Worm (Caenorhabditis elegans) whole organism, L4 larva: ENCODE results near the gene R07H5.16.
"Not testable (repeated sequence)": the region's sequence is repeated elsewhere in the genome, so short reads cannot be mapped to it uniquely, and the experiment has no call there.

Source experiments
- D1046.2 ChIP-seq: fragments of 200-800 bp; sonication (Bioruptor generic); IDR thresholded peaks from 2 replicates; pipeline ENCODE4 v1.3.6; 2022; ENCODE audit warnings: missing genetic modification characterization, missing compliant biosample characterization
- F26F4.8 ChIP-seq: fragments of 200-800 bp; sonication (Bioruptor generic); conservative IDR thresholded peaks from 2 replicates; pipeline ENCODE4 v1.3.6; 2022; ENCODE audit warnings: missing genetic modification characterization, missing compliant biosample characterization
- F44E2.7 ChIP-seq: fragments of 200-800 bp; sonication (Bioruptor generic); IDR thresholded peaks from 2 replicates; pipeline ENCODE4 v2.1.2; 2022; ENCODE audit warnings: missing genetic modification characterization, missing compliant biosample characterization
- T26A8.4 ChIP-seq: fragments of 200-800 bp; sonication (Bioruptor generic); IDR thresholded peaks from 2 replicates; pipeline ENCODE4 v1.3.6; 2022; ENCODE audit warnings: missing genetic modification characterization, missing compliant biosample characterization
- Y48G9A.11 ChIP-seq: fragments of 200-800 bp; sonication (Bioruptor generic); IDR thresholded peaks from 2 replicates; pipeline ENCODE4 v1.3.6; 2022; ENCODE audit warnings: missing genetic modification reagents, missing genetic modification characterization, missing compliant biosample characterization
- ZK337.2 ChIP-seq: fragments of 200-800 bp; sonication (Bioruptor generic); IDR thresholded peaks from 2 replicates; pipeline ENCODE4 v1.3.6; 2022; ENCODE audit warnings: missing genetic modification reagents, missing genetic modification characterization, missing compliant biosample characterization
- ceh-44 ChIP-seq: fragments of 200-800 bp; sonication (Bioruptor generic); IDR thresholded peaks from 2 replicates; pipeline ENCODE4 v1.3.6; 2022; ENCODE audit warnings: missing genetic modification reagents, missing genetic modification characterization, missing compliant biosample characterization
- ceh-62 ChIP-seq: sonication (generic microtip); optimal IDR thresholded peaks from 2 replicates; lab custom pipeline; 2017; ENCODE audit warnings: missing biosample characterization, missing genetic modification characterization
- ctbp-1 ChIP-seq: fragments of 200-800 bp; sonication (Bioruptor generic); IDR thresholded peaks from 2 replicates; pipeline ENCODE4 v1.3.6; 2022; ENCODE audit warnings: missing genetic modification reagents, missing genetic modification characterization, missing compliant biosample characterization
- dmd-6 ChIP-seq: fragments of 200-800 bp; sonication (Bioruptor generic); IDR thresholded peaks from 2 replicates; pipeline ENCODE4 v1.3.6; 2022; ENCODE audit warnings: missing genetic modification reagents, missing genetic modification characterization, missing compliant biosample characterization
- dmd-8 ChIP-seq: fragments of 200-800 bp; sonication (Bioruptor generic); IDR thresholded peaks from 2 replicates; pipeline ENCODE4 v1.3.6; 2022; ENCODE audit warnings: missing genetic modification characterization, missing compliant biosample characterization
- dmd-9 ChIP-seq: fragments of 200-800 bp; sonication (Bioruptor generic); IDR thresholded peaks from 2 replicates; pipeline ENCODE4 v1.3.6; 2022; ENCODE audit warnings: missing genetic modification reagents, missing genetic modification characterization, missing compliant biosample characterization
- duxl-1 ChIP-seq: sonication (generic microtip); optimal IDR thresholded peaks from 2 replicates; lab custom pipeline; 2016; ENCODE audit warnings: mild to moderate bottlenecking, missing genetic modification characterization, moderate library complexity, missing compliant biosample characterization; ENCODE audit not compliant: poor library complexity
- hmg-1.1 ChIP-seq: fragments of 200-800 bp; sonication (Bioruptor generic); IDR thresholded peaks from 2 replicates; pipeline ENCODE4 v1.3.6; 2022; ENCODE audit warnings: missing genetic modification reagents, missing genetic modification characterization, missing compliant biosample characterization
- lin-1 ChIP-seq: fragments of 200-800 bp; sonication (Bioruptor generic); IDR thresholded peaks from 2 replicates; pipeline ENCODE4 v1.3.6; 2022; ENCODE audit warnings: missing genetic modification reagents, missing genetic modification characterization, missing compliant biosample characterization
- lin-13 ChIP-seq: fragments of 150-350 bp; optimal IDR thresholded peaks from 2 replicates; lab custom pipeline; 2014; ENCODE audit warnings: missing biosample characterization, missing genetic modification reagents, missing genetic modification characterization
- lin-38 ChIP-seq: fragments of 200-800 bp; sonication (Bioruptor generic); IDR thresholded peaks from 2 replicates; pipeline ENCODE4 v1.3.6; 2022; ENCODE audit warnings: missing genetic modification reagents, missing genetic modification characterization, missing compliant biosample characterization
- madf-5 ChIP-seq, 2 experiments: fragments of 200-800 bp; sonication (Bioruptor generic); IDR thresholded peaks; 2 replicates each; pipeline ENCODE4 v1.3.6; 2022; ENCODE audit warnings: missing compliant biosample characterization in 2 of 2, missing genetic modification characterization in 2 of 2
- nhr-102 ChIP-seq: sonication (generic microtip); optimal IDR thresholded peaks from 2 replicates; lab custom pipeline; 2016; ENCODE audit warnings: mild to moderate bottlenecking, missing genetic modification characterization, moderate library complexity, missing compliant biosample characterization
- nhr-41 ChIP-seq: fragments of 200-800 bp; sonication (Bioruptor generic); IDR thresholded peaks from 2 replicates; pipeline ENCODE4 v1.3.6; 2022; ENCODE audit warnings: missing genetic modification reagents, missing genetic modification characterization, missing compliant biosample characterization
- nhr-42 ChIP-seq: fragments of 200-800 bp; sonication (Bioruptor generic); IDR thresholded peaks from 2 replicates; pipeline ENCODE4 v1.3.6; 2022; ENCODE audit warnings: missing genetic modification characterization, missing compliant biosample characterization
- pha-4 ChIP-seq, 2 experiments: fragments of 150-350 bp in 1 of 2; fragments of 200-800 bp in 1 of 2; sonication (Bioruptor generic) in 1 of 2; IDR thresholded peaks in 1 of 2; optimal IDR thresholded peaks in 1 of 2; 2 replicates each; pipeline versions ENCODE4 v1.3.6 to Lab custom; 2014 to 2022; ENCODE audit warnings: missing genetic modification characterization in 2 of 2, missing genetic modification reagents in 2 of 2, missing biosample characterization in 1 of 2, missing compliant biosample characterization in 1 of 2
- saeg-2 ChIP-seq: fragments of 200-800 bp; sonication (Bioruptor generic); IDR thresholded peaks from 2 replicates; pipeline ENCODE4 v1.3.6; 2022; ENCODE audit warnings: missing genetic modification reagents, missing genetic modification characterization, missing compliant biosample characterization
- set-16 ChIP-seq: fragments of 200-800 bp; sonication (Bioruptor generic); IDR thresholded peaks from 2 replicates; pipeline ENCODE4 v1.3.6; 2022; ENCODE audit warnings: missing genetic modification reagents, missing genetic modification characterization, missing compliant biosample characterization
- snpc-1.2 ChIP-seq: fragments of 200-800 bp; sonication (Bioruptor generic); IDR thresholded peaks from 2 replicates; pipeline ENCODE4 v1.3.6; 2022; ENCODE audit warnings: missing genetic modification reagents, missing genetic modification characterization, missing compliant biosample characterization
- unc-62 ChIP-seq, 3 experiments: fragments of 150-350 bp in 1 of 3; sonication (generic microtip); optimal IDR thresholded peaks in 2 of 3; peaks in 1 of 3; 1 replicate in 1 of 3; 2 replicates in 2 of 3; lab custom pipeline; 2014 to 2017; ENCODE audit warnings: missing biosample characterization in 3 of 3, missing genetic modification characterization in 3 of 3, missing genetic modification reagents in 3 of 3, missing genotype in 1 of 3
- vab-7 ChIP-seq: fragments of 200-800 bp; sonication (Bioruptor generic); IDR thresholded peaks from 2 replicates; pipeline ENCODE4 v1.3.6; 2022; ENCODE audit warnings: missing genetic modification reagents, missing genetic modification characterization, missing compliant biosample characterization
- zfp-3 ChIP-seq: fragments of 200-800 bp; sonication (Bioruptor generic); conservative IDR thresholded peaks from 2 replicates; pipeline ENCODE4 v1.3.6; 2022; ENCODE audit warnings: missing genetic modification reagents, missing genetic modification characterization, missing compliant biosample characterization

R07H5.16 gene

DNA sequence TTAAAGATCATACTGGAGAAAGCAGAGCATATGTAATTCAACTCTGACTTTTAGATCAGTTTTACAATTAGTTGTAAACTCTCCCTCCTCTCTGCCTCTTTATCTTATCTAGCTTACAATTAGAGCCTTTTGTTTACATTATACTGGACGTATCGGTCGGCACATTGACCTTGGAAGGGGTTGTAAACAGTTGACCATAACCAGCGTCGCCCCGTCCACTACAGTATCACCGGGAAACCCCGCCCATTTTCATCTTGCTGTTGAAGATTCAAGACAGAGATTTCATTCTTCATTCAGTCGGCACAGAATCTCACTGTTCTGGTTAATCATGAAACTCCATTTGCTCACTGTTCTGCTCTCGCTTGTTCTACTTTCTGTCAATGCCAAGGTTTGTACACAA is 12.4 kb upstream of the R07H5.16 start, which contains the start of gene sdz-27:
Gene sdz-27 (plus strand): TSS at position 301 of the 400 bp plus-strand sequence.
- TF ChIP-seq F26F4.8 (GFP tag; lab: Robert Waterston, UW) (no peak), set-16 (no peak), ceh-62 (no peak), duxl-1 (tag; lab: Kevin White, UChicago) (no peak), lin-38 (GFP tag; lab: Robert Waterston, UW) (no peak), lin-1 (no peak), unc-62 (GFP tag; optimal IDR thresholded peaks at IDR 0.05 in 1 of 2; lab: Kevin White, UChicago) (peak in 1 of 2 experiments; percentile 29), unc-62 (tag; optimal IDR thresholded peaks at IDR 0.05; lab: Kevin White, UChicago) (no peak)

DNA sequence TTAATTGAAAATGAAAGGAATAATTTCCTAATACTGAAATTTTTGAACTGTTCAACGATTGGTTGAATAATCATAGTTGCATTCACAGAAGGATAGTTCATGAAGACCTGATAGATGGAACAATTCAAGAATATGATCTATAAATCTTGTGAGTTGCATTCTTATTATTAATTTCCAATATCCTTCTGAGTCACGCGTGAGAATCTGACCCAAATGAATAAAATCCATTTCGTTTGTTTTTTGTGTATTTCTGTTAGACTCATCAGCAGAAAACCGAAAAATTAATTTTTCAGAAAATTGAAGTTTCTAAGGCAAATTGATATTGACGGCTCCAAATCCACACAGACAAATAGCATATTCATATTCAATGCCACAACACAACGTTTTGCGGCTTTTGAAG is 9.7 kb upstream of the R07H5.16 start, which contains the start of gene fbxb-79:
Gene fbxb-79 (minus strand): TSS at position 101 of the 400 bp plus-strand sequence.
- no peak for TF ChIP-seq dmd-9 (GFP tag; lab: Robert Waterston, UW)
- no peak for TF ChIP-seq saeg-2 (GFP tag; lab: Robert Waterston, UW)
- no peak for TF ChIP-seq nhr-102
- no peak for TF ChIP-seq unc-62 (GFP tag; optimal IDR thresholded peaks at IDR 0.05 in 1 of 2; lab: Kevin White, UChicago)
- TF ChIP-seq unc-62 (tag; optimal IDR thresholded peaks at IDR 0.05; lab: Kevin White, UChicago), result no peak
- TF ChIP-seq Y48G9A.11, result no peak
- TF ChIP-seq dmd-6 (GFP tag; lab: Robert Waterston, UW), result no peak
- TF ChIP-seq vab-7, result no peak
- no peak for TF ChIP-seq T26A8.4
- no peak for TF ChIP-seq lin-13 (GFP tag; lab: Kevin White, UChicago)
- no peak for TF ChIP-seq F44E2.7 (GFP tag; lab: Robert Waterston, UW)
- TF ChIP-seq nhr-42 (GFP tag; lab: Robert Waterston, UW), result no peak

DNA sequence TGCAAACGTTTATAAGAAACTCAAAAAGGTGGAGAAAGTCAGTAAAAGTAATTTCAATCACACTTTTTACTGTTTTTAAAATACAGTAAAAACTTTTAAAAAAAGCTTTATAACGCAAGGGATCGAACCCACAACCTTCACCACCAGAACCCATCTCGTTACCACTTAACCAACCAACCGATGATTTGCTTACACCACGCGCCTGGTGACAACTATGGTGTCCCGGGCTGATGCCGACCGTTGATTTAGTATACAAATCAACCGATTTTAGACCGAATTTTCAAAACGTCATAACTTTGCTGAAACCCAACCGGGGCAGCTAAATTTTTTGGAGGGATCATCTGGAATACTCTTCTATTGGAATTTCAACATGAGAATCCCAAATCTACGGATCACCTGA is 2.3 kb upstream of the R07H5.16 start:
- TF ChIP-seq snpc-1.2 (GFP tag; lab: Robert Waterston, UW) (peak; percentile 80), ZK337.2 (GFP tag; lab: Robert Waterston, UW) (peak; percentile 73), nhr-42 (GFP tag; lab: Robert Waterston, UW) (0 out of 2 replicates have a peak, but pooled peaks have one; percentile 32), nhr-41 (GFP tag; lab: Robert Waterston, UW) (0 out of 2 replicates have a peak, but pooled peaks have one; percentile 60), vab-7 (peak; percentile 78), hmg-1.1 (GFP tag; lab: Robert Waterston, UW) (peak; percentile 71), dmd-8 (peak; percentile 76), ctbp-1 (GFP tag; lab: Robert Waterston, UW) (peak; percentile 62; the same call in 1 of the 2 replicates), zfp-3 (GFP tag; lab: Robert Waterston, UW) (peak; percentile 66; the same call in 1 of the 2 replicates), F44E2.7 (GFP tag; lab: Robert Waterston, UW) (peak; percentile 58; the same call in 1 of the 2 replicates), pha-4 (GFP tag; IDR thresholded peaks at IDR 0.05; lab: Robert Waterston, UW) (peak; percentile 70; the same call in 1 of the 2 replicates), D1046.2 (GFP tag; lab: Robert Waterston, UW) (peak; percentile 66; the same call in 1 of the 2 replicates), F26F4.8 (GFP tag; lab: Robert Waterston, UW) (peak; percentile 79), madf-5 (GFP tag; IDR thresholded peaks at IDR 0.05; lab: Robert Waterston, UW) (0 out of 4 replicates have a peak, but pooled peaks of 1 of the 2 experiments have one; percentile 50)
- TF ChIP-seq pha-4 (tag; optimal IDR thresholded peaks at IDR 0.05; lab: Kevin White, UChicago), result not testable (repeated sequence)

DNA sequence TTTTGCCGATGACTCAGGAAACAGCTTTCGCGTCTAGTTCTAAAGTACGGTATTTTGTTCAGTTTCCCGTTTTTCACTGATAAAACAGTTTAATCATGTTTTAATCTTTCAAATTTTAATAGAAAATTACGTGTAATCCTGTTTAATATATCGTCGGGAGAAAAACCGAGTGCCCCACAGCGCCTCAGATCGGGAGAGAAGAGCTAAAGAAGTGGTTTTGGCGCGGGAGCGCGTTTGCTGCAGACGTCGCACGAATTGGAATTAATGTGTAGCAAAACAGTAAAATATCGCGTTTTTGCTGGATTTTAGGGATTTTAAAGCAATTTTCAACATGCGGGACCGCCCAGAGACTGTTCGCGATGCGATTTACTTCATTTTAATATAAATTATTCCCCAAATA is 1.6 kb downstream of the R07H5.16 start:
- 0 out of 2 replicates have a peak, but pooled peaks have one; percentile 21 for TF ChIP-seq ceh-44
- TF ChIP-seq vab-7, result 0 out of 2 replicates have a peak, but pooled peaks have one; percentile 56
- peak; percentile 86 for TF ChIP-seq lin-38 (GFP tag; lab: Robert Waterston, UW)

DNA sequence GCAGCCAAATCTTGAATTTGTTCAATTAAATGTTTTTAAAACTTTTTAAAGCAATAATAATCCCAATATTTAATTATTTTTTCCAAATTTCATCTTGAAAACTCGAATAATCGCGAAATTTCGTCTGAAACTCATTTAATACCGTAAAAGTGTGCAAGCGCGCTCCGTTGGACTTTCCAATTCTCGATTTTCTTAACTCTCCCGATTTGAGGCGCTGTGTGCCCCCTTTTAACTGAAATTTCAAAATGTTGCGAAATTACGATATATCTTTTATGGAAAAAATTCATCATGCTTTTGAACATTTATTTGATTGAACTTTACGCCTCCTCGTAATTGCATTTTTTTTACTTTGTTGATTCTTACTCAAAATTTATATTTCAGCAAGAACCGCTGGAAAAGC is 3.3 kb downstream of the R07H5.16 start, which contains the start of gene R07H5.11:
Gene R07H5.11 (plus strand): TSS at position 380 of the 400 bp plus-strand sequence.
- peak; percentile 56 for TF ChIP-seq lin-38 (GFP tag; lab: Robert Waterston, UW)
- TF ChIP-seq, all 104 proteins: peak for 1; not testable (repeated sequence) for 103
